Worm (Caenorhabditis elegans) whole organism, mixed stage, embryonic: ENCODE results near the gene H43E16.1.

Experiments
- M03D4.4 ChIP-seq: sonication (generic microtip); optimal IDR thresholded peaks from 2 replicates; lab custom pipeline; 2017; ENCODE audit warnings: mild to moderate bottlenecking, missing genetic modification characterization, missing compliant biosample characterization
- bed-3 ChIP-seq: fragments of 200-800 bp; sonication (Bioruptor generic); optimal IDR thresholded peaks from 3 replicates; lab custom pipeline; 2018; ENCODE audit warnings: mild to moderate bottlenecking, missing genetic modification characterization, moderate library complexity, missing compliant biosample characterization
- blmp-1 ChIP-seq: fragments of 150-350 bp; optimal IDR thresholded peaks from 2 replicates; lab custom pipeline; 2014; ENCODE audit warnings: missing biosample characterization, missing genetic modification characterization
- ceh-39 ChIP-seq: fragments of 150-350 bp; optimal IDR thresholded peaks from 2 replicates; lab custom pipeline; 2014; ENCODE audit warnings: missing biosample characterization, missing genetic modification characterization
- ceh-43 ChIP-seq: fragments of 200-800 bp; sonication (Bioruptor generic); optimal IDR thresholded peaks from 2 replicates; lab custom pipeline; 2018; ENCODE audit warnings: mild to moderate bottlenecking, missing genetic modification characterization, moderate library complexity, missing compliant biosample characterization
- ceh-83 ChIP-seq: fragments of 200-800 bp; sonication (Bioruptor generic); optimal IDR thresholded peaks from 2 replicates; lab custom pipeline; 2018; ENCODE audit warnings: mild to moderate bottlenecking, missing genetic modification characterization, missing compliant biosample characterization
- ces-1 ChIP-seq: fragments of 150-350 bp; optimal IDR thresholded peaks from 2 replicates; lab custom pipeline; 2014; ENCODE audit warnings: missing biosample characterization, missing genetic modification reagents, missing genetic modification characterization
- cnd-1 ChIP-seq: fragments of 200-800 bp; sonication (Bioruptor generic); optimal IDR thresholded peaks from 2 replicates; lab custom pipeline; 2018; ENCODE audit warnings: mild to moderate bottlenecking, missing genetic modification characterization, missing compliant biosample characterization
- drap-1 ChIP-seq: fragments of 200-800 bp; sonication (Bioruptor generic); optimal IDR thresholded peaks from 3 replicates; lab custom pipeline; 2018; ENCODE audit warnings: mild to moderate bottlenecking, missing genetic modification characterization, missing compliant biosample characterization
- elt-1 ChIP-seq: sonication (generic microtip); optimal IDR thresholded peaks from 2 replicates; lab custom pipeline; 2017; ENCODE audit warnings: missing genetic modification characterization, mild to moderate bottlenecking, missing compliant biosample characterization, antibody characterized with exemption, moderate library complexity, borderline replicate concordance; ENCODE audit not compliant: insufficient read depth
- elt-3 ChIP-seq: fragments of 150-350 bp; optimal IDR thresholded peaks from 2 replicates; lab custom pipeline; 2014; ENCODE audit warnings: missing biosample characterization, missing genetic modification characterization
- flh-1 ChIP-seq: fragments of 200-800 bp; sonication (Bioruptor generic); optimal IDR thresholded peaks from 2 replicates; lab custom pipeline; 2018; ENCODE audit warnings: mild to moderate bottlenecking, missing genetic modification characterization, moderate library complexity, missing compliant biosample characterization
- ham-2 ChIP-seq: fragments of 200-800 bp; sonication (Bioruptor generic); optimal IDR thresholded peaks from 2 replicates; lab custom pipeline; 2018; ENCODE audit warnings: mild to moderate bottlenecking, missing genetic modification characterization, missing compliant biosample characterization
- hlh-1 ChIP-seq: fragments of 150-350 bp; optimal IDR thresholded peaks from 2 replicates; lab custom pipeline; 2014; ENCODE audit warnings: missing biosample characterization, missing genetic modification reagents, missing genetic modification characterization
- lin-13 ChIP-seq: fragments of 150-350 bp; optimal IDR thresholded peaks from 2 replicates; lab custom pipeline; 2014; ENCODE audit warnings: missing biosample characterization, missing genetic modification characterization
- lin-32 ChIP-seq: fragments of 200-800 bp; sonication (Bioruptor generic); optimal IDR thresholded peaks from 2 replicates; lab custom pipeline; 2018; ENCODE audit warnings: mild to moderate bottlenecking, missing genetic modification characterization, missing compliant biosample characterization
- lsy-2 ChIP-seq: fragments of 150-350 bp; optimal IDR thresholded peaks from 2 replicates; lab custom pipeline; 2014; ENCODE audit warnings: missing biosample characterization, missing genetic modification characterization
- mab-5 ChIP-seq: fragments of 150-350 bp; optimal IDR thresholded peaks from 2 replicates; lab custom pipeline; 2014; ENCODE audit warnings: missing biosample characterization, missing genetic modification characterization
- mep-1 ChIP-seq: fragments of 150-350 bp; optimal IDR thresholded peaks from 2 replicates; lab custom pipeline; 2017; ENCODE audit warnings: missing biosample characterization, missing genetic modification reagents, missing genetic modification characterization, inconsistent platforms
- mls-2 ChIP-seq: sonication (generic microtip); optimal IDR thresholded peaks from 2 replicates; lab custom pipeline; 2016; ENCODE audit warnings: mild to moderate bottlenecking, missing genetic modification characterization, moderate library complexity, missing compliant biosample characterization
- nhr-12 ChIP-seq: fragments of 150-350 bp; optimal IDR thresholded peaks from 2 replicates; lab custom pipeline; 2014; ENCODE audit warnings: missing biosample characterization, missing genetic modification characterization
- nhr-2 ChIP-seq: fragments of 150-350 bp; optimal IDR thresholded peaks from 2 replicates; lab custom pipeline; 2014; ENCODE audit warnings: missing biosample characterization, missing genetic modification characterization
- nhr-237 ChIP-seq: fragments of 150-350 bp; optimal IDR thresholded peaks from 2 replicates; lab custom pipeline; 2014; ENCODE audit warnings: missing biosample characterization, missing genetic modification characterization
- nhr-28 ChIP-seq: fragments of 150-350 bp; optimal IDR thresholded peaks from 2 replicates; lab custom pipeline; 2014; ENCODE audit warnings: missing biosample characterization, missing genetic modification characterization
- nhr-76 ChIP-seq: sonication (generic microtip); optimal IDR thresholded peaks from 2 replicates; lab custom pipeline; 2017; ENCODE audit warnings: missing biosample characterization, missing genetic modification characterization
- pha-4 ChIP-seq: fragments of 150-350 bp; optimal IDR thresholded peaks from 2 replicates; lab custom pipeline; 2018; ENCODE audit warnings: missing biosample characterization, missing genetic modification reagents, missing genetic modification characterization
- sem-2 ChIP-seq: fragments of 200-800 bp; sonication (Bioruptor generic); optimal IDR thresholded peaks from 2 replicates; lab custom pipeline; 2018; ENCODE audit warnings: mild to moderate bottlenecking, missing genetic modification characterization, missing compliant biosample characterization
- snpc-4 ChIP-seq: fragments of 150-350 bp; optimal IDR thresholded peaks from 2 replicates; lab custom pipeline; 2014; ENCODE audit warnings: missing biosample characterization, missing genetic modification characterization
- sptf-1 ChIP-seq: sonication (generic microtip); optimal IDR thresholded peaks from 2 replicates; lab custom pipeline; 2017; ENCODE audit warnings: mild to moderate bottlenecking, missing genetic modification characterization, moderate library complexity, missing compliant biosample characterization
- tbx-8 ChIP-seq: fragments of 200-800 bp; sonication (Bioruptor generic); optimal IDR thresholded peaks from 2 replicates; lab custom pipeline; 2018; ENCODE audit warnings: mild to moderate bottlenecking, missing genetic modification characterization, moderate library complexity, missing compliant biosample characterization
- unc-120 ChIP-seq: sonication (generic microtip); optimal IDR thresholded peaks from 2 replicates; lab custom pipeline; 2017; ENCODE audit warnings: missing genetic modification characterization, missing compliant biosample characterization; ENCODE audit not compliant: poor library complexity, severe bottlenecking
- unc-39 ChIP-seq: fragments of 150-350 bp; optimal IDR thresholded peaks from 2 replicates; lab custom pipeline; 2014; ENCODE audit warnings: missing biosample characterization, missing genetic modification characterization
- unc-62 ChIP-seq: fragments of 150-350 bp; optimal IDR thresholded peaks from 2 replicates; lab custom pipeline; 2014; ENCODE audit warnings: missing biosample characterization, missing genetic modification reagents, missing genetic modification characterization
- zip-8 ChIP-seq: fragments of 150-350 bp; optimal IDR thresholded peaks from 2 replicates; lab custom pipeline; 2014; ENCODE audit warnings: missing biosample characterization, missing genetic modification characterization
- ztf-11 ChIP-seq: fragments of 150-350 bp; optimal IDR thresholded peaks from 2 replicates; lab custom pipeline; 2014; ENCODE audit warnings: missing biosample characterization, missing genetic modification characterization

The H43E16.1 gene

DNA sequence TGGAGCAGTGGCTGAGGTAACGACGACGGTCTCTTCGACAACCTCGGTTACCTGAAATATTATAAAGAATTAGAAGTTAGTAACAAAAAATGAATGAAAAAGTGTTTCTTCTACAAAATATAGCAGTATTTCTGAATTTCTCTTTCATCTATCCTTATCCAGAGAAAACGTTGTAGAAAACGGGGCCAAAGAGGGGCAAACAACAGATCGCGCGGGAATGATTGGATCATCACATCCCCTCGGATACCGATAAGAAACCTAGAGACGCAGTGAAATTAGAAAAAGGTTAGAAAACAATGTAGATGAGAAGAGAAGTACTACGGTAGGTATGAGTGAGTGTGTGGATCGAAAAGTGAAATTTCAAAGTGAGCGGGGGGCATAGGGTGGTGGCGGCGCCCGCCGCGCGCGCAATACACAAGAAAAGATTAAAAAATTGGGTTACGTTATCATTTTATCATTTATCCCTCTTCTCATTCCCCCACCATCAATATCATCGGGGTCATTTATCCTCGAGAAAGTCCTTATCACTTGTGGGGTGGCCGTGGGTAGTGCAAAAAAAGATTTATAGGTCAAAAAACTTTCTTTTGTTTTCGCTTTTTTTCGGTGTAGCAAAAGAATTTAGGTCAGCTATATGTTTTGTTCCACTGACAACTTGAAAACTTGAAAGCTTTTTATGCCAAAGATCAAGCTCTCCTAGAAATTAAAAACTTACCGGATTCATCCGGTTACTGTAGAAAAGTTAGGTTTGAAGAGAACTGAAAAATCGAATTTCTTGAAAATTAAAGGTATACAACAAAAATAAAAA is 38.3 kb downstream of the H43E16.1 start, which contains the start of the genes dpy-10 and T14B4.19:
dpy-10 (minus strand) TSS at position 51 of the 805 bp plus-strand sequence.
T14B4.19 (minus strand) TSS at position 755 of the 805 bp plus-strand sequence.
- TF ChIP-seq drap-1 (GFP tag; lab: Kevin White, UChicago) (no peak), ham-2 (GFP tag; lab: Kevin White, UChicago) (peak; percentile 39), lin-32 (no peak), blmp-1 (tag; lab: Kevin White, UChicago) (peak; percentile 82), M03D4.4 (no peak), mls-2 (tag; lab: Kevin White, UChicago) (no peak), nhr-2 (tag; lab: Kevin White, UChicago) (no peak), elt-3 (peak; percentile 58), sem-2 (GFP tag; lab: Kevin White, UChicago) (no peak), ztf-11 (no peak), unc-39 (tag; lab: Kevin White, UChicago) (no peak), flh-1 (GFP tag; lab: Kevin White, UChicago) (no peak), elt-1 (tag; lab: Kevin White, UChicago) (peak; percentile 80)

DNA sequence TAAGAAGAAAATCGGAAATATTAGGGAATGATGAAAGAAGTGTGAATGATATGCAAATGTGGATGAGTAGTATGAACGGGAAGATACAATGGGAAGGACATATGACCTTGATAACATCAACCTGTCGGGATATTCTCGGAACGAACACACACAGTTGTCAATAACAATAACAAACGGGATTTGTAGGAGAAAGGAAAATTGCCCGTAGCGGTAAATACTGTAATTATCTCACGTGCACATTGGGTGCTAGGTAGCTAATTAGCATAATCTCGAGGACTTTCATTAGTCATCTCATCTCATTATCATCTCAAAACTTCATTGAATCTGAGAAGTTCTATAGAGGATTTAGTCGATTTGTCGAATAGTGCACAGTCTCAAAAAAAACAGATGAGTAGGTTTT is 38.9 kb downstream of the H43E16.1 start:
- TF ChIP-seq ham-2 (GFP tag; lab: Kevin White, UChicago) = peak; percentile 84
- peak; percentile 51 for TF ChIP-seq elt-1 (tag; lab: Kevin White, UChicago)
- peak; percentile 32 for TF ChIP-seq unc-62 (GFP tag; lab: Kevin White, UChicago)
- no peak for TF ChIP-seq pha-4 (tag; lab: Kevin White, UChicago)
- no peak for TF ChIP-seq cnd-1 (tag; lab: Kevin White, UChicago)

DNA sequence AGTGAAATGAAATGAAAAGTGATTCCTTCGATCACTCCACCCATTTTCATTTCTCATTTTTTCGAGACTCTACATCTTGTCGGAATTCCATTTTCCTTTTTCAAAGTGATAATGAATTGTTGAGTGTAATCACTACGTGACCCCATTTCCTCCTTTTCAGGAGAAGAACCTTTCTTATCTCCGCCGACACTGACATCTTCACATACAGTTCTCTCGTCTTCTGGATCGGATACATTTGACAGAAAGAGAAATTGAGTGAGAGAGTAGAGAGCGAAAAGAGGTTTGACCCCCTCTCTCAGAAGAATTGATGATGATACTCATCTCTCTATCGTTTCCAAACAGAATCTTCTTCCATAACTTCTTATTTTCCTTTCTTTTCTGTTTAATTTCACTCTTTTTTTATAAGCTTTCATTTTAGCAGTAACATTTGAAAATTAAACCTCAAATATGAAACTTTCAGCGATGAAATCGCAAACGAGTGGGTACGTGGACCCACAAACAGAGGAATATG is 39.8 kb downstream of the H43E16.1 start, which contains the start of gene dpy-2:
dpy-2 (plus strand) TSS at position 461 of the 511 bp plus-strand sequence.
- TF ChIP-seq unc-62 (GFP tag; lab: Kevin White, UChicago) (peak; percentile 23), flh-1 (GFP tag; lab: Kevin White, UChicago) (no peak), ces-1 (GFP tag; lab: Kevin White, UChicago) (no peak), ceh-43 (GFP tag; lab: Kevin White, UChicago) (no peak), mab-5 (no peak), tbx-8 (GFP tag; lab: Kevin White, UChicago) (no peak), blmp-1 (tag; lab: Kevin White, UChicago) (peak; percentile 82), mls-2 (tag; lab: Kevin White, UChicago) (no peak), drap-1 (GFP tag; lab: Kevin White, UChicago) (no peak), nhr-76 (tag; lab: Kevin White, UChicago) (no peak), elt-1 (tag; lab: Kevin White, UChicago) (peak; percentile 8), nhr-2 (tag; lab: Kevin White, UChicago) (no peak), ceh-83 (no peak), hlh-1 (tag; lab: Kevin White, UChicago) (no peak), ham-2 (GFP tag; lab: Kevin White, UChicago) (no peak), M03D4.4 (no peak), lin-32 (no peak), nhr-12 (tag; lab: Kevin White, UChicago) (no peak), nhr-237 (tag; lab: Kevin White, UChicago) (no peak), elt-3 (peak; percentile 34), nhr-28 (tag; lab: Kevin White, UChicago) (no peak), sptf-1 (no peak), sem-2 (GFP tag; lab: Kevin White, UChicago) (no peak), lin-13 (tag; lab: Kevin White, UChicago) (no peak), zip-8 (tag; lab: Kevin White, UChicago) (no peak), mep-1 (tag; lab: Kevin White, UChicago) (no peak), pha-4 (tag; lab: Kevin White, UChicago) (no peak), bed-3 (no peak), snpc-4 (tag; lab: Kevin White, UChicago) (no peak), cnd-1 (tag; lab: Kevin White, UChicago) (no peak), ceh-39 (no peak), ztf-11 (no peak), lsy-2 (tag; lab: Kevin White, UChicago) (no peak), unc-120 (tag; lab: Kevin White, UChicago) (no peak)
